Worm (Caenorhabditis elegans): ENCODE results near the gene unc-58.

DNA sequence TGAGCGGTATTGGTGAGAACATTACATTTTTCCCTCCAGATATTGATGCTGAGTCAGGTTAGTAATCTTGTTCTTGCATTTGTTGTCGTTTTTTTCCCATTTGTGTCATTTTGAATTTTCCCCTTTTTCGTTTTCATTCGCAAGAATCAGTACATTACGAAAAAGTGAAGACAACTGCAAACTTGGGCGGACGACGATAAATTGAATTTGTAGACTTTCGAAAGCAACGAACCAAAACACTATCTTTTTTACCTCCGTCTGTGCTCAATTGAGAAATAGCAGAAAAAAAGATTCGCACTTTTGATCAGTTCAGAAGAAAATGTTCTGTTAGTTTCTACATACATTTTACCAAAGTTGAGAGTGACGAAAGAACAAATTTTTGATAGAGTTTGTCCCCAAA is 22.1 kb upstream of the unc-58 start:
- TF ChIP-seq nhr-48 (tag; optimal IDR thresholded peaks at IDR 0.05) = no peak
- TF ChIP-seq dve-1 (tag; optimal IDR thresholded peaks at IDR 0.05; ENCODE audit: insufficient read depth) = no peak
- no peak for TF ChIP-seq snpc-1.2 (GFP tag; IDR thresholded peaks at IDR 0.05)
- TF ChIP-seq nhr-28 (tag; optimal IDR thresholded peaks at IDR 0.05) = no peak
- TF ChIP-seq daf-19 (GFP tag; conservative IDR thresholded peaks at IDR 0.05) = no peak
- no peak for TF ChIP-seq ama-1 (optimal IDR thresholded peaks at IDR 0.05)
- no peak for TF ChIP-seq hlh-30 (tag; optimal IDR thresholded peaks at IDR 0.05; ENCODE audit: insufficient read depth)

All from whole organism, L4 larva.